Worm (Caenorhabditis elegans) whole organism, L4 larva: ENCODE results near the gene T25B9.1.
A peak's percentile ranks its signal among the peaks of the same experiment; 100 is the strongest.

ENCODE experiments used
- D1046.2 ChIP-seq: fragments of 200-800 bp; sonication (Bioruptor generic); IDR thresholded peaks from 2 replicates; pipeline ENCODE4 v1.3.6; 2022; ENCODE audit warnings: missing genetic modification characterization, missing compliant biosample characterization
- T26A8.4 ChIP-seq: fragments of 200-800 bp; sonication (Bioruptor generic); IDR thresholded peaks from 2 replicates; pipeline ENCODE4 v1.3.6; 2022; ENCODE audit warnings: missing genetic modification characterization, missing compliant biosample characterization
- Y75B8A.6 ChIP-seq: fragments of 200-800 bp; sonication (Bioruptor generic); IDR thresholded peaks from 2 replicates; pipeline ENCODE4 v1.3.6; 2022; ENCODE audit warnings: missing genetic modification reagents, missing genetic modification characterization, missing compliant biosample characterization
- aha-1 ChIP-seq: fragments of 150-350 bp; peaks from one replicate; lab custom pipeline; 2014; ENCODE audit warnings: missing biosample characterization, missing genetic modification characterization
- arid-1 ChIP-seq: fragments of 200-800 bp; sonication (Bioruptor generic); conservative IDR thresholded peaks from 2 replicates; pipeline ENCODE4 v1.3.6; 2022; ENCODE audit warnings: missing genetic modification reagents, missing genetic modification characterization, missing compliant biosample characterization
- ceh-20 ChIP-seq: fragments of 200-800 bp; sonication (Bioruptor generic); IDR thresholded peaks from 2 replicates; pipeline ENCODE4 v1.3.6; 2022; ENCODE audit warnings: missing genetic modification reagents, missing genetic modification characterization, missing compliant biosample characterization
- ceh-44 ChIP-seq: fragments of 200-800 bp; sonication (Bioruptor generic); IDR thresholded peaks from 2 replicates; pipeline ENCODE4 v1.3.6; 2022; ENCODE audit warnings: missing genetic modification reagents, missing genetic modification characterization, missing compliant biosample characterization
- ctbp-1 ChIP-seq: fragments of 200-800 bp; sonication (Bioruptor generic); IDR thresholded peaks from 2 replicates; pipeline ENCODE4 v1.3.6; 2022; ENCODE audit warnings: missing genetic modification reagents, missing genetic modification characterization, missing compliant biosample characterization
- daf-16 ChIP-seq, 3 experiments: sonication (generic microtip); optimal IDR thresholded peaks; 2 replicates each; lab custom pipeline; 2016 to 2017; ENCODE audit warnings: missing genetic modification characterization in 3 of 3, missing genetic modification reagents in 3 of 3, mild to moderate bottlenecking in 2 of 3, missing compliant biosample characterization in 2 of 3, missing biosample characterization in 1 of 3, moderate library complexity in 1 of 3
- daf-19 ChIP-seq: fragments of 200-800 bp; sonication (Bioruptor generic); conservative IDR thresholded peaks from 2 replicates; pipeline ENCODE4 v1.3.6; 2022; ENCODE audit warnings: missing genetic modification characterization, missing compliant biosample characterization
- dmd-6 ChIP-seq: fragments of 200-800 bp; sonication (Bioruptor generic); IDR thresholded peaks from 2 replicates; pipeline ENCODE4 v1.3.6; 2022; ENCODE audit warnings: missing genetic modification reagents, missing genetic modification characterization, missing compliant biosample characterization
- dve-1 ChIP-seq: sonication (generic microtip); optimal IDR thresholded peaks from 2 replicates; lab custom pipeline; 2017; ENCODE audit warnings: antibody characterized with exemption, mild to moderate bottlenecking, missing genetic modification characterization, missing compliant biosample characterization; ENCODE audit not compliant: insufficient read depth
- hif-1 ChIP-seq, 2 experiments: sonication (generic microtip); optimal IDR thresholded peaks; 2 replicates each; lab custom pipeline; 2016 to 2017; ENCODE audit warnings: missing compliant biosample characterization in 2 of 2, missing genetic modification characterization in 2 of 2, missing genetic modification reagents in 2 of 2, missing genotype in 2 of 2, mild to moderate bottlenecking in 1 of 2
- hlh-11 ChIP-seq: fragments of 200-800 bp; sonication (Bioruptor generic); optimal IDR thresholded peaks from 2 replicates; lab custom pipeline; 2018; ENCODE audit warnings: mild to moderate bottlenecking, missing genetic modification characterization, missing compliant biosample characterization
- hlh-30 ChIP-seq: sonication (generic microtip); optimal IDR thresholded peaks from 2 replicates; lab custom pipeline; 2017; ENCODE audit warnings: antibody characterized with exemption, mild to moderate bottlenecking, missing genetic modification characterization, missing compliant biosample characterization; ENCODE audit not compliant: insufficient read depth
- hmg-1.1 ChIP-seq: fragments of 200-800 bp; sonication (Bioruptor generic); IDR thresholded peaks from 2 replicates; pipeline ENCODE4 v1.3.6; 2022; ENCODE audit warnings: missing genetic modification reagents, missing genetic modification characterization, missing compliant biosample characterization
- lin-1 ChIP-seq: fragments of 200-800 bp; sonication (Bioruptor generic); IDR thresholded peaks from 2 replicates; pipeline ENCODE4 v1.3.6; 2022; ENCODE audit warnings: missing genetic modification reagents, missing genetic modification characterization, missing compliant biosample characterization
- lin-15B ChIP-seq: fragments of 150-350 bp; sonication (generic microtip); optimal IDR thresholded peaks from 3 replicates; lab custom pipeline; 2014; ENCODE audit warnings: missing biosample characterization, missing genetic modification characterization
- lin-29 ChIP-seq: fragments of 200-800 bp; sonication (Bioruptor generic); IDR thresholded peaks from 2 replicates; pipeline ENCODE4 v1.3.6; 2022; ENCODE audit warnings: missing genetic modification reagents, missing genetic modification characterization, missing compliant biosample characterization
- lin-38 ChIP-seq: fragments of 200-800 bp; sonication (Bioruptor generic); IDR thresholded peaks from 2 replicates; pipeline ENCODE4 v1.3.6; 2022; ENCODE audit warnings: missing genetic modification reagents, missing genetic modification characterization, missing compliant biosample characterization
- madf-9 ChIP-seq: fragments of 200-800 bp; sonication (Bioruptor generic); conservative IDR thresholded peaks from 2 replicates; pipeline ENCODE4 v1.3.6; 2022; ENCODE audit warnings: missing genetic modification reagents, missing genetic modification characterization, missing compliant biosample characterization
- mdl-1 ChIP-seq, 2 experiments: fragments of 150-350 bp in 1 of 2; sonication (generic microtip) in 1 of 2; optimal IDR thresholded peaks; 2 replicates each; lab custom pipeline; 2014 to 2017; ENCODE audit warnings: missing biosample characterization in 2 of 2, missing genetic modification characterization in 2 of 2
- mdt-29 ChIP-seq: fragments of 200-800 bp; sonication (Bioruptor generic); IDR thresholded peaks from 2 replicates; pipeline ENCODE4 v1.3.6; 2022; ENCODE audit warnings: missing genetic modification reagents, missing genetic modification characterization, missing compliant biosample characterization
- mep-1 ChIP-seq: fragments of 150-350 bp; sonication (generic microtip); optimal IDR thresholded peaks from 3 replicates; lab custom pipeline; 2014; ENCODE audit warnings: missing biosample characterization, missing genetic modification characterization
- mxl-3 ChIP-seq: fragments of 200-800 bp; sonication (Bioruptor generic); optimal IDR thresholded peaks from 2 replicates; lab custom pipeline; 2018; ENCODE audit warnings: mild to moderate bottlenecking, missing genetic modification characterization, missing compliant biosample characterization
- nhr-102 ChIP-seq: sonication (generic microtip); optimal IDR thresholded peaks from 2 replicates; lab custom pipeline; 2016; ENCODE audit warnings: mild to moderate bottlenecking, missing genetic modification characterization, moderate library complexity, missing compliant biosample characterization
- nhr-25 ChIP-seq: sonication (generic microtip); optimal IDR thresholded peaks from 2 replicates; lab custom pipeline; 2017; ENCODE audit warnings: missing genetic modification characterization, mild to moderate bottlenecking, missing compliant biosample characterization, antibody characterized with exemption, moderate library complexity, borderline replicate concordance; ENCODE audit not compliant: insufficient read depth
- nhr-28 ChIP-seq: fragments of 150-350 bp; optimal IDR thresholded peaks from 2 replicates; lab custom pipeline; 2014; ENCODE audit warnings: missing biosample characterization, missing genetic modification characterization
- nhr-48 ChIP-seq: sonication (generic microtip); optimal IDR thresholded peaks from 2 replicates; lab custom pipeline; 2016; ENCODE audit warnings: mild to moderate bottlenecking, missing genetic modification characterization, missing compliant biosample characterization
- pha-4 ChIP-seq, 2 experiments: fragments of 150-350 bp in 1 of 2; fragments of 200-800 bp in 1 of 2; sonication (Bioruptor generic) in 1 of 2; IDR thresholded peaks in 1 of 2; optimal IDR thresholded peaks in 1 of 2; 2 replicates each; pipeline versions ENCODE4 v1.3.6 to Lab custom; 2014 to 2022; ENCODE audit warnings: missing genetic modification characterization in 2 of 2, missing genetic modification reagents in 2 of 2, missing biosample characterization in 1 of 2, missing compliant biosample characterization in 1 of 2
- php-3 ChIP-seq: fragments of 200-800 bp; sonication (Bioruptor generic); IDR thresholded peaks from 2 replicates; pipeline ENCODE4 v1.3.6; 2022; ENCODE audit warnings: missing genetic modification reagents, missing genetic modification characterization, missing compliant biosample characterization
- pqm-1 ChIP-seq: sonication (generic microtip); optimal IDR thresholded peaks from 2 replicates; lab custom pipeline; 2017; ENCODE audit warnings: missing biosample characterization, missing genetic modification characterization
- sdz-12 ChIP-seq: fragments of 200-800 bp; sonication (Bioruptor generic); optimal IDR thresholded peaks from 2 replicates; lab custom pipeline; 2018; ENCODE audit warnings: mild to moderate bottlenecking, missing genetic modification characterization, missing compliant biosample characterization
- spr-1 ChIP-seq: sonication (generic microtip); optimal IDR thresholded peaks from 2 replicates; lab custom pipeline; 2016; ENCODE audit warnings: mild to moderate bottlenecking, missing genetic modification characterization, missing compliant biosample characterization
- spr-3 ChIP-seq: fragments of 200-800 bp; sonication (Bioruptor generic); optimal IDR thresholded peaks from 2 replicates; lab custom pipeline; 2018; ENCODE audit warnings: mild to moderate bottlenecking, missing genetic modification characterization, missing compliant biosample characterization
- unc-39 ChIP-seq: sonication (generic microtip); optimal IDR thresholded peaks from 2 replicates; lab custom pipeline; 2017; ENCODE audit warnings: missing biosample characterization, missing genetic modification characterization
- unc-62 ChIP-seq, 3 experiments: fragments of 150-350 bp in 1 of 3; sonication (generic microtip); optimal IDR thresholded peaks in 2 of 3; peaks in 1 of 3; 1 replicate in 1 of 3; 2 replicates in 2 of 3; lab custom pipeline; 2014 to 2017; ENCODE audit warnings: missing biosample characterization in 3 of 3, missing genetic modification characterization in 3 of 3, missing genetic modification reagents in 3 of 3, missing genotype in 1 of 3
- zag-1 ChIP-seq: fragments of 150-350 bp; optimal IDR thresholded peaks from 2 replicates; lab custom pipeline; 2014; ENCODE audit warnings: missing biosample characterization, missing genetic modification characterization
- zip-11 ChIP-seq: fragments of 200-800 bp; sonication (Bioruptor generic); IDR thresholded peaks from 2 replicates; pipeline ENCODE4 v1.3.6; 2022; ENCODE audit warnings: missing genetic modification characterization, missing compliant biosample characterization
- ztf-11 ChIP-seq: fragments of 150-350 bp; optimal IDR thresholded peaks from 2 replicates; lab custom pipeline; 2014; ENCODE audit warnings: missing biosample characterization, missing genetic modification characterization
- ztf-7 ChIP-seq: fragments of 150-350 bp; optimal IDR thresholded peaks from 2 replicates; lab custom pipeline; 2014; ENCODE audit warnings: missing biosample characterization, missing genetic modification characterization

Gene T25B9.1

ce11 chrIV:10795678-10796077 lies 45.7 kb upstream of the T25B9.1 start:
- TF ChIP-seq ceh-20 (GFP tag; lab: Robert Waterston, UW): no peak
- peak; percentile 51; the same call in 1 of the 2 replicates for TF ChIP-seq php-3 (GFP tag; lab: Robert Waterston, UW)
- no peak for TF ChIP-seq aha-1 (tag; lab: Kevin White, UChicago)
- TF ChIP-seq dmd-6: peak; percentile 46; the same call in 1 of the 2 replicates
- TF ChIP-seq nhr-28: peak; percentile 37
- peak; percentile 82 for TF ChIP-seq dve-1 (tag; lab: Kevin White, UChicago)
- no peak for TF ChIP-seq daf-16 (GFP tag; optimal IDR thresholded peaks at IDR 0.05; lab: Kevin White, UChicago)
- TF ChIP-seq daf-16 (tag; optimal IDR thresholded peaks at IDR 0.05; lab: Kevin White, UChicago): peak; percentile 96
- peak; percentile 32 for TF ChIP-seq pqm-1 (tag; lab: Kevin White, UChicago)
- no peak for TF ChIP-seq zag-1 (tag; lab: Kevin White, UChicago)
- peak; percentile 76 for TF ChIP-seq hlh-11 (tag; lab: Kevin White, UChicago)
- peak; percentile 58 for TF ChIP-seq hlh-30 (tag; lab: Kevin White, UChicago)
- no peak for TF ChIP-seq zip-11 (GFP tag; lab: Robert Waterston, UW)

- TF ChIP-seq arid-1 (GFP tag; lab: Robert Waterston, UW): no peak
- no peak for TF ChIP-seq zag-1 (tag; lab: Kevin White, UChicago)
- no peak for TF ChIP-seq mdt-29
- no peak for TF ChIP-seq D1046.2 (GFP tag; lab: Robert Waterston, UW)
- TF ChIP-seq madf-9 (GFP tag; lab: Robert Waterston, UW): no peak
- no peak for TF ChIP-seq pha-4 (GFP tag; IDR thresholded peaks at IDR 0.05; lab: Robert Waterston, UW)
- TF ChIP-seq pha-4 (tag; optimal IDR thresholded peaks at IDR 0.05; lab: Kevin White, UChicago): no peak
- TF ChIP-seq ceh-44: no peak
- TF ChIP-seq spr-1 (tag; lab: Kevin White, UChicago): no peak
- TF ChIP-seq lin-1 (GFP tag; lab: Robert Waterston, UW): no peak
- no peak for TF ChIP-seq ztf-7 (tag; lab: Kevin White, UChicago)
- no peak for TF ChIP-seq hif-1 (tag; optimal IDR thresholded peaks at IDR 0.05; lab: Kevin White, UChicago)
- TF ChIP-seq lin-38 (GFP tag; lab: Robert Waterston, UW): no peak
These were observed 40.4 kb upstream of the T25B9.1 start, which contains the start of gene pept-2 for ce11 chrIV:10790353-10790752. Gene pept-2, plus strand, starts transcription at chrIV:10790653.

- no peak for TF ChIP-seq unc-39 (tag; lab: Kevin White, UChicago)
- no peak for TF ChIP-seq zag-1 (tag; lab: Kevin White, UChicago)
- TF ChIP-seq ceh-44: no peak
- TF ChIP-seq lin-15B: no peak
- TF ChIP-seq nhr-102: no peak
- no peak for TF ChIP-seq lin-29 (GFP tag; lab: Robert Waterston, UW)
- no peak for TF ChIP-seq nhr-48
- TF ChIP-seq T26A8.4 (GFP tag; lab: Robert Waterston, UW): no peak
These were observed 36.8 kb upstream of the T25B9.1 start, which contains the start of gene srd-7 for ce11 chrIV:10786731-10787130. Gene srd-7, minus strand, starts transcription at chrIV:10786831.

ce11 chrIV:10784085-10784484 lies 34.1 kb upstream of the T25B9.1 start:
- TF ChIP-seq unc-62 (GFP tag; optimal IDR thresholded peaks at IDR 0.05 in 1 of 2; lab: Kevin White, UChicago) (peak in 1 of 2 experiments; percentile 54), unc-62 (tag; optimal IDR thresholded peaks at IDR 0.05; lab: Kevin White, UChicago) (no peak), spr-3 (GFP tag; lab: Kevin White, UChicago) (no peak), ceh-44 (no peak), nhr-28 (peak; percentile 62), sdz-12 (GFP tag; lab: Kevin White, UChicago) (no peak), mep-1 (tag; lab: Kevin White, UChicago) (no peak), mdl-1 (tag; optimal IDR thresholded peaks at IDR 0.05; lab: Kevin White, UChicago) (peak in 1 of 2 experiments; percentile 64), daf-19 (no peak), lin-29 (GFP tag; lab: Robert Waterston, UW) (no peak), nhr-25 (tag; lab: Kevin White, UChicago) (peak; percentile 20), ztf-11 (tag; lab: Kevin White, UChicago) (no peak), Y75B8A.6 (GFP tag; lab: Robert Waterston, UW) (no peak), ctbp-1 (GFP tag; lab: Robert Waterston, UW) (no peak), nhr-48 (peak; percentile 72), hlh-11 (tag; lab: Kevin White, UChicago) (peak; percentile 51), hmg-1.1 (no peak), mxl-3 (GFP tag; lab: Kevin White, UChicago) (peak; percentile 56)
